Worm (Caenorhabditis elegans) whole organism, L3 larva: ENCODE results near the gene his-38.

Experiments used
- R02D3.7 ChIP-seq: fragments of 150-350 bp; optimal IDR thresholded peaks from 2 replicates; lab custom pipeline; 2014; ENCODE audit warnings: missing biosample characterization, missing genetic modification characterization
- aly-2 ChIP-seq: fragments of 150-350 bp; optimal IDR thresholded peaks from 2 replicates; lab custom pipeline; 2014; ENCODE audit warnings: missing biosample characterization, missing genetic modification characterization
- ama-1 ChIP-seq: fragments of 150-350 bp; optimal IDR thresholded peaks from 2 replicates; lab custom pipeline; 2018
- ceh-16 ChIP-seq: sonication (generic microtip); optimal IDR thresholded peaks from 2 replicates; lab custom pipeline; 2017; ENCODE audit warnings: missing biosample characterization, missing genetic modification characterization
- ceh-28 ChIP-seq: fragments of 150-350 bp; optimal IDR thresholded peaks from 2 replicates; lab custom pipeline; 2014; ENCODE audit warnings: missing biosample characterization, missing genetic modification reagents, missing genetic modification characterization
- ceh-9 ChIP-seq: sonication (generic microtip); optimal IDR thresholded peaks from 2 replicates; lab custom pipeline; 2018; ENCODE audit warnings: missing biosample characterization, missing genetic modification characterization
- daf-12 ChIP-seq: fragments of 150-350 bp; optimal IDR thresholded peaks from 2 replicates; lab custom pipeline; 2014; ENCODE audit warnings: missing biosample characterization, missing genetic modification reagents, missing genetic modification characterization
- egl-27 ChIP-seq: sonication (generic microtip); optimal IDR thresholded peaks from 4 replicates; lab custom pipeline; 2017; ENCODE audit warnings: missing biosample characterization, missing genetic modification reagents, missing genetic modification characterization
- egl-5 ChIP-seq: fragments of 150-350 bp; optimal IDR thresholded peaks from 2 replicates; lab custom pipeline; 2017; ENCODE audit warnings: missing biosample characterization, missing genetic modification reagents, missing genetic modification characterization, inconsistent platforms
- elt-1 ChIP-seq: fragments of 150-350 bp; optimal IDR thresholded peaks from 2 replicates; lab custom pipeline; 2014; ENCODE audit warnings: missing biosample characterization, missing genetic modification characterization
- elt-2 ChIP-seq: sonication (generic microtip); optimal IDR thresholded peaks from 2 replicates; lab custom pipeline; 2016; ENCODE audit warnings: missing genetic modification reagents, mild to moderate bottlenecking, missing genetic modification characterization, missing compliant biosample characterization
- elt-3 ChIP-seq, 3 experiments: fragments of 150-350 bp in 1 of 3; sonication (generic microtip) in 2 of 3; optimal IDR thresholded peaks; 2 replicates in 2 of 3; 4 replicates in 1 of 3; lab custom pipeline; 2014 to 2017; ENCODE audit warnings: missing biosample characterization in 3 of 3, missing genetic modification characterization in 3 of 3
- eor-1 ChIP-seq, 2 experiments: fragments of 150-350 bp; optimal IDR thresholded peaks; 2 replicates each; lab custom pipeline; 2014 to 2018; ENCODE audit warnings: missing biosample characterization in 2 of 2, missing genetic modification characterization in 2 of 2
- fkh-10 ChIP-seq: sonication (generic microtip); optimal IDR thresholded peaks from 2 replicates; lab custom pipeline; 2017; ENCODE audit warnings: missing biosample characterization, missing genetic modification reagents, missing genetic modification characterization
- fkh-2 ChIP-seq: fragments of 150-350 bp; optimal IDR thresholded peaks from 2 replicates; lab custom pipeline; 2014; ENCODE audit warnings: missing biosample characterization, missing genetic modification reagents, missing genetic modification characterization
- fos-1 ChIP-seq: fragments of 150-350 bp; optimal IDR thresholded peaks from 2 replicates; lab custom pipeline; 2014; ENCODE audit warnings: missing biosample characterization, missing genetic modification characterization
- hmg-11 ChIP-seq: sonication (generic microtip); optimal IDR thresholded peaks from 2 replicates; lab custom pipeline; 2016; ENCODE audit warnings: missing genetic modification characterization, missing compliant biosample characterization
- jun-1 ChIP-seq: fragments of 150-350 bp; optimal IDR thresholded peaks from 2 replicates; lab custom pipeline; 2014; ENCODE audit warnings: missing biosample characterization, missing genetic modification reagents, missing genetic modification characterization
- lin-15B ChIP-seq: fragments of 150-350 bp; optimal IDR thresholded peaks from 2 replicates; lab custom pipeline; 2014; ENCODE audit warnings: missing biosample characterization, missing genetic modification characterization
- lin-39 ChIP-seq: fragments of 150-350 bp; optimal IDR thresholded peaks from 2 replicates; lab custom pipeline; 2018; ENCODE audit warnings: missing biosample characterization, missing genetic modification reagents, missing genetic modification characterization
- lsy-12 ChIP-seq: sonication (generic microtip); optimal IDR thresholded peaks from 2 replicates; lab custom pipeline; 2016; ENCODE audit warnings: mild to moderate bottlenecking, missing genetic modification characterization, missing compliant biosample characterization
- mdl-1 ChIP-seq: fragments of 150-350 bp; optimal IDR thresholded peaks from 2 replicates; lab custom pipeline; 2014; ENCODE audit warnings: missing biosample characterization, missing genetic modification characterization
- nfya-1 ChIP-seq: sonication (generic microtip); optimal IDR thresholded peaks from 2 replicates; lab custom pipeline; 2017; ENCODE audit warnings: missing genetic modification characterization, mild to moderate bottlenecking, missing compliant biosample characterization, antibody characterized with exemption, moderate library complexity; ENCODE audit not compliant: insufficient read depth
- nhr-12 ChIP-seq: fragments of 150-350 bp; optimal IDR thresholded peaks from 2 replicates; lab custom pipeline; 2014; ENCODE audit warnings: missing biosample characterization, missing genetic modification characterization
- nhr-23 ChIP-seq: fragments of 150-350 bp; optimal IDR thresholded peaks from 2 replicates; lab custom pipeline; 2014; ENCODE audit warnings: missing biosample characterization, missing genetic modification reagents, missing genetic modification characterization
- nhr-25 ChIP-seq: sonication (generic microtip); optimal IDR thresholded peaks from 2 replicates; lab custom pipeline; 2017; ENCODE audit warnings: missing biosample characterization, missing genetic modification characterization
- nhr-28 ChIP-seq: fragments of 150-350 bp; optimal IDR thresholded peaks from 2 replicates; lab custom pipeline; 2014; ENCODE audit warnings: missing biosample characterization, missing genetic modification characterization
- nhr-43 ChIP-seq: sonication (generic microtip); optimal IDR thresholded peaks from 2 replicates; lab custom pipeline; 2016; ENCODE audit warnings: mild to moderate bottlenecking, missing genetic modification characterization, missing compliant biosample characterization; ENCODE audit not compliant: poor library complexity, severe bottlenecking
- nhr-76 ChIP-seq: fragments of 150-350 bp; sonication (generic microtip); optimal IDR thresholded peaks from 5 replicates; lab custom pipeline; 2014; ENCODE audit warnings: missing biosample characterization, missing genetic modification characterization
- pqm-1 ChIP-seq: fragments of 150-350 bp; optimal IDR thresholded peaks from 2 replicates; lab custom pipeline; 2017; ENCODE audit warnings: missing biosample characterization, missing genetic modification characterization, inconsistent platforms
- sea-2 ChIP-seq: fragments of 150-350 bp; sonication (generic microtip); optimal IDR thresholded peaks from 4 replicates; lab custom pipeline; 2014; ENCODE audit warnings: missing biosample characterization, missing genetic modification reagents, missing genetic modification characterization
- skn-1 ChIP-seq: fragments of 150-350 bp; optimal IDR thresholded peaks from 2 replicates; lab custom pipeline; 2014; ENCODE audit warnings: missing biosample characterization, missing genetic modification characterization
- snpc-4 ChIP-seq: fragments of 150-350 bp; optimal IDR thresholded peaks from 2 replicates; lab custom pipeline; 2014; ENCODE audit warnings: missing biosample characterization, missing genetic modification characterization
- unc-39 ChIP-seq: sonication (generic microtip); optimal IDR thresholded peaks from 4 replicates; lab custom pipeline; 2017; ENCODE audit warnings: missing biosample characterization, missing genetic modification characterization
- unc-62 ChIP-seq: fragments of 150-350 bp; sonication (generic microtip); optimal IDR thresholded peaks from 4 replicates; lab custom pipeline; 2014; ENCODE audit warnings: missing biosample characterization, missing genetic modification reagents, missing genetic modification characterization
- zag-1 ChIP-seq: fragments of 150-350 bp; optimal IDR thresholded peaks from 2 replicates; lab custom pipeline; 2014; ENCODE audit warnings: missing biosample characterization, missing genetic modification characterization
- ztf-11 ChIP-seq: fragments of 150-350 bp; optimal IDR thresholded peaks from 2 replicates; lab custom pipeline; 2014; ENCODE audit warnings: missing biosample characterization, missing genetic modification characterization
- ztf-4 ChIP-seq: fragments of 150-350 bp; optimal IDR thresholded peaks from 2 replicates; lab custom pipeline; 2014; ENCODE audit warnings: missing biosample characterization, missing genetic modification characterization

Gene his-38

ce11 chrX:7283136-7283535, 26.5 kb downstream of the his-38 start:
- TF ChIP-seq lin-15B, result no peak
- TF ChIP-seq aly-2 (tag; lab: Kevin White, UChicago), result no peak
- TF ChIP-seq unc-39 (tag; lab: Kevin White, UChicago), result no peak
- TF ChIP-seq elt-3 (tag; optimal IDR thresholded peaks at IDR 0.05; lab: Kevin White, UChicago), result no peak
- no peak for TF ChIP-seq ama-1 (lab: Kevin White, UChicago)
- no peak for TF ChIP-seq fos-1 (tag; lab: Kevin White, UChicago)
- TF ChIP-seq sea-2 (GFP tag; lab: Kevin White, UChicago), result no peak
- no peak for TF ChIP-seq zag-1
- no peak for TF ChIP-seq nhr-76 (tag; lab: Kevin White, UChicago)
- TF ChIP-seq fkh-2, result no peak
- TF ChIP-seq, all 47 proteins: peak for 0

- TF ChIP-seq ztf-4 (tag; lab: Kevin White, UChicago), result no peak
- TF ChIP-seq mdl-1, result no peak
- no peak for TF ChIP-seq ceh-16 (tag; lab: Kevin White, UChicago)
- no peak for TF ChIP-seq daf-12 (tag; lab: Kevin White, UChicago)
- TF ChIP-seq eor-1 (tag; optimal IDR thresholded peaks at IDR 0.05; lab: Kevin White, UChicago), result no peak
- TF ChIP-seq jun-1 (tag; lab: Kevin White, UChicago), result no peak
- TF ChIP-seq lin-39 (tag; lab: Kevin White, UChicago), result no peak
- no peak for TF ChIP-seq nhr-12
- no peak for TF ChIP-seq elt-1 (tag; lab: Kevin White, UChicago)
- no peak for TF ChIP-seq ama-1 (lab: Kevin White, UChicago)
- TF ChIP-seq nhr-76 (tag; lab: Kevin White, UChicago), result no peak
- TF ChIP-seq lin-15B, result no peak
- TF ChIP-seq ceh-9 (tag; lab: Kevin White, UChicago), result no peak
- TF ChIP-seq nhr-25 (tag; lab: Kevin White, UChicago), result no peak
- no peak for TF ChIP-seq sea-2 (GFP tag; lab: Kevin White, UChicago)
- TF ChIP-seq elt-2, result no peak
- TF ChIP-seq nhr-28 (tag; lab: Kevin White, UChicago), result no peak
Measured at ce11 chrX:7281347-7281746, 28.3 kb downstream of the his-38 start.

DNA sequence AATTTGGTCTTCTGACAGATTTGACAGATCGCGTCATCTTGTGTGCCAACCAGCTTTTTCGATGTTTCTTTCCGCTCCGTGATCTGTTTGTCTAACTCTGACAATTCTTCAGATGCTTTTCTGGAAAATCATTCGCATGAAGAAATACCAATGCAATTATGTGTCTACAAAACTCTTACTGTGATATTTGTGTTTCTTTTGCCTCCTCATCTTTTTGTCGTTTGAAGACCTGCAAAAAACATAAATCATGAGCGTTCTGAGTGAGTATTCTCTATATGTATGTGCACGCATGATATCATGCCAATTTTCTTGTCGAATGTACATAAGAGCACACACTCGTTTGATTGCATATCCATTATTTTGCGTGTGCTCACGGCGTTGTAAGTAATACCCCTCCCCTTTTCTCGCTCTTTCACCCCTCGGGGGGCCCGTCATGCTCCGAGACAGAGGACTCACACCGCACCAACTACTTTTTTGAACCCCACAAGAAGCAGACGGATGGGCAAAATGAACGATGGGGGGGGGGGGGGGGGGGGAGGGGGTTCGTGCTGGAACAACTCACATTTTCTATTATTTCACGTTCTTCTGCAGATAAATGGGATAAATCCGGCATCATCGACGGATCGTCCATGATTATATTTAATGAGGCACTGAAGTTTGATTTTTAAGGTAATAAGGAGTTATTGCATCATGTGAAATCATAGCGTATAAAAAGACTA, 29.8 kb downstream of the his-38 start, which contains the start of gene unc-10:
Gene unc-10 (minus strand): TSS at position 652 of the 719 bp plus-strand sequence.
- TF ChIP-seq elt-2 (no peak), nfya-1 (tag; lab: Kevin White, UChicago) (no peak), snpc-4 (tag; lab: Kevin White, UChicago) (no peak), elt-3 (tag; optimal IDR thresholded peaks at IDR 0.05; lab: Kevin White, UChicago) (no peak), nhr-23 (tag; lab: Kevin White, UChicago) (no peak), nhr-43 (no peak), ceh-28 (tag; lab: Kevin White, UChicago) (no peak), ztf-11 (tag; lab: Kevin White, UChicago) (no peak), lsy-12 (tag; lab: Kevin White, UChicago) (no peak), nhr-25 (tag; lab: Kevin White, UChicago) (no peak), pqm-1 (tag; lab: Kevin White, UChicago) (no peak), fkh-10 (no peak)

ce11 chrX:7278095-7278494, 31.6 kb downstream of the his-38 start:
- TF ChIP-seq nhr-28 (tag; lab: Kevin White, UChicago), result no peak
- TF ChIP-seq nhr-76 (tag; lab: Kevin White, UChicago), result no peak
- TF ChIP-seq ztf-4 (tag; lab: Kevin White, UChicago), result no peak
- no peak for TF ChIP-seq ceh-16 (tag; lab: Kevin White, UChicago)
- TF ChIP-seq lsy-12 (tag; lab: Kevin White, UChicago), result no peak
- no peak for TF ChIP-seq hmg-11 (tag; lab: Kevin White, UChicago)
- no peak for TF ChIP-seq fos-1 (tag; lab: Kevin White, UChicago)
- TF ChIP-seq nhr-25 (tag; lab: Kevin White, UChicago), result no peak
- TF ChIP-seq egl-27 (tag; lab: Kevin White, UChicago), result no peak
- no peak for TF ChIP-seq pqm-1 (tag; lab: Kevin White, UChicago)
- TF ChIP-seq nfya-1 (tag; lab: Kevin White, UChicago), result no peak
- no peak for TF ChIP-seq elt-1 (tag; lab: Kevin White, UChicago)
- TF ChIP-seq unc-62 (GFP tag; lab: Kevin White, UChicago), result no peak
- TF ChIP-seq elt-2, result no peak
- TF ChIP-seq egl-5 (tag; lab: Kevin White, UChicago), result no peak
- no peak for TF ChIP-seq ama-1 (lab: Kevin White, UChicago)
- no peak for TF ChIP-seq R02D3.7 (tag; lab: Kevin White, UChicago)
- TF ChIP-seq ztf-11 (tag; lab: Kevin White, UChicago), result no peak
- TF ChIP-seq skn-1 (tag; lab: Kevin White, UChicago), result no peak
- no peak for TF ChIP-seq ceh-28 (tag; lab: Kevin White, UChicago)
